Fruit fly (Drosophila melanogaster): ENCODE results near the gene modSP.

modSP gene

dm6 chr3R:16646952-16647715 lies 8.3 kb downstream of the modSP start, which contains the start of the genes CG10324 and CCT3 (continued):
- peak; percentile 52 for TF ChIP-seq Chrac-16 (GFP tag; optimal IDR thresholded peaks at IDR 0.05)
- peak; percentile 11 for TF ChIP-seq CG10462 (GFP tag; optimal IDR thresholded peaks at IDR 0.05)
- TF ChIP-seq CG17385 (GFP tag; optimal IDR thresholded peaks at IDR 0.05), result peak; percentile 78
- TF ChIP-seq sna (GFP tag; IDR thresholded peaks at IDR 0.05; ENCODE audit: partially characterized antibody), result peak; percentile 66
- peak; percentile 70 for TF ChIP-seq Xbp1 (GFP tag; optimal IDR thresholded peaks at IDR 0.05)
- peak; percentile 66 for TF ChIP-seq dmrt11E (tag; optimal IDR thresholded peaks at IDR 0.05)
- peak; percentile 75; the same call in 2 of the 3 replicates for TF ChIP-seq HLH4C (GFP tag; IDR thresholded peaks at IDR 0.05; ENCODE audit: partially characterized antibody)
- peak; percentile 63 for TF ChIP-seq CG15696 (tag; optimal IDR thresholded peaks at IDR 0.05)
- peak; percentile 71 for TF ChIP-seq Scr (GFP tag; IDR thresholded peaks at IDR 0.05; ENCODE audit: partially characterized antibody)
- TF ChIP-seq Atf3 (GFP tag; optimal IDR thresholded peaks at IDR 0.05), result peak; percentile 22
- peak; percentile 22 for TF ChIP-seq CG12155 (GFP tag; optimal IDR thresholded peaks at IDR 0.05)
- TF ChIP-seq Hr39 (optimal IDR thresholded peaks at IDR 0.05), result no peak
- no peak for TF ChIP-seq Jarid2 (GFP tag; optimal IDR thresholded peaks at IDR 0.05)
- TF ChIP-seq CG13624 (GFP tag; optimal IDR thresholded peaks at IDR 0.05), result peak; percentile 19
- peak; percentile 78 for TF ChIP-seq dysf (GFP tag; IDR thresholded peaks at IDR 0.05)
- peak; percentile 72 for TF ChIP-seq slbo (GFP tag; IDR thresholded peaks at IDR 0.05)
- TF ChIP-seq nom (GFP tag; optimal IDR thresholded peaks at IDR 0.05), result peak; percentile 27
- peak; percentile 27; the same call in 1 of the 2 replicates for TF ChIP-seq gt (GFP tag; IDR thresholded peaks at IDR 0.05)
- peak; percentile 34; the same call in 1 of the 3 replicates for TF ChIP-seq ase (GFP tag; IDR thresholded peaks at IDR 0.05)
- peak; percentile 67 for TF ChIP-seq unc-4 (GFP tag; IDR thresholded peaks at IDR 0.05; ENCODE audit: partially characterized antibody)
- TF ChIP-seq exex (tag; optimal IDR thresholded peaks at IDR 0.05), result no peak
- peak; percentile 79 for TF ChIP-seq Dp (GFP tag; optimal IDR thresholded peaks at IDR 0.05)
- TF ChIP-seq Sox100B (GFP tag; optimal IDR thresholded peaks at IDR 0.05), result no peak
- peak; percentile 36 for TF ChIP-seq pum (GFP tag; optimal IDR thresholded peaks at IDR 0.05)
- TF ChIP-seq CG16863 (GFP tag; optimal IDR thresholded peaks at IDR 0.05), result peak; percentile 17
- TF ChIP-seq PHDP (tag; optimal IDR thresholded peaks at IDR 0.05), result peak; percentile 75
- no peak for TF ChIP-seq CG12769 (tag; optimal IDR thresholded peaks at IDR 0.05)
- TF ChIP-seq CG17568 (GFP tag; optimal IDR thresholded peaks at IDR 0.05), result no peak
- peak; percentile 50 for TF ChIP-seq tin (GFP tag; optimal IDR thresholded peaks at IDR 0.05)
- TF ChIP-seq phol (tag; optimal IDR thresholded peaks at IDR 0.05), result peak; percentile 84
- peak in 1 of 2 experiments; percentile 67 for TF ChIP-seq bsh (GFP tag; optimal IDR thresholded peaks at IDR 0.05)
- TF ChIP-seq HLH3B (GFP tag; IDR thresholded peaks at IDR 0.05), result peak; percentile 63
- TF ChIP-seq Ptx1 (GFP tag; IDR thresholded peaks at IDR 0.05), result peak; percentile 67
- no peak for TF ChIP-seq dmrt99B (tag; optimal IDR thresholded peaks at IDR 0.05)
- peak; percentile 59 for TF ChIP-seq H2.0 (GFP tag; IDR thresholded peaks at IDR 0.05)
- peak; percentile 62 for TF ChIP-seq twi (tag; optimal IDR thresholded peaks at IDR 0.05)
- TF ChIP-seq CG3065 (GFP tag; optimal IDR thresholded peaks at IDR 0.05), result no peak
- TF ChIP-seq NC2α (GFP tag; optimal IDR thresholded peaks at IDR 0.05), result no peak
- TF ChIP-seq CG10147 (GFP tag; optimal IDR thresholded peaks at IDR 0.05), result peak; percentile 46
- TF ChIP-seq lilli (GFP tag; optimal IDR thresholded peaks at IDR 0.05), result peak; percentile 72
- TF ChIP-seq NK7.1 (GFP tag; optimal IDR thresholded peaks at IDR 0.05), result peak; percentile 22
- peak; percentile 25 for TF ChIP-seq slou (GFP tag; optimal IDR thresholded peaks at IDR 0.05)
- TF ChIP-seq sim (GFP tag; IDR thresholded peaks at IDR 0.05), result no peak
- no peak for TF ChIP-seq CG3163 (GFP tag; optimal IDR thresholded peaks at IDR 0.05)
- TF ChIP-seq sug (tag; optimal IDR thresholded peaks at IDR 0.05), result peak; percentile 77
- no peak; the same call in 1 of the 2 replicates for TF ChIP-seq CG10366 (GFP tag; IDR thresholded peaks at IDR 0.05)
- TF ChIP-seq Dip2 (GFP tag; IDR thresholded peaks at IDR 0.05), result no peak
- no peak for TF ChIP-seq CG12744 (GFP tag; optimal IDR thresholded peaks at IDR 0.05)
- TF ChIP-seq z (GFP tag; IDR thresholded peaks at IDR 0.05), result no peak
